Worm (Caenorhabditis elegans) whole organism, young adult: Measurements from ENCODE around the gene sri-28.
A peak's percentile ranks its signal among the peaks of the same experiment; 100 is the strongest.

ENCODE experiments used
- C17E4.6 ChIP-seq: fragments of 200-800 bp; sonication (Bioruptor generic); IDR thresholded peaks from 2 replicates; pipeline ENCODE4 v1.3.6; 2022; ENCODE audit warnings: missing genetic modification reagents, missing genetic modification characterization, missing compliant biosample characterization
- F33H1.4 ChIP-seq: fragments of 200-800 bp; sonication (Bioruptor generic); IDR thresholded peaks from 2 replicates; pipeline ENCODE4 v1.3.6; 2022; ENCODE audit warnings: missing genetic modification reagents, missing genetic modification characterization, missing compliant biosample characterization
- F37B4.10 ChIP-seq: fragments of 200-800 bp; sonication (Bioruptor generic); IDR thresholded peaks from 2 replicates; pipeline ENCODE4 v1.3.6; 2022; ENCODE audit warnings: missing genetic modification characterization, missing compliant biosample characterization
- F39B2.1 ChIP-seq: fragments of 200-800 bp; sonication (Bioruptor generic); IDR thresholded peaks from 2 replicates; pipeline ENCODE4 v1.3.6; 2022; ENCODE audit warnings: missing genetic modification reagents, missing genetic modification characterization, missing compliant biosample characterization
- F57C9.4 ChIP-seq: sonication (generic microtip); optimal IDR thresholded peaks from 2 replicates; lab custom pipeline; 2017; ENCODE audit warnings: mild to moderate bottlenecking, missing genetic modification characterization, missing compliant biosample characterization
- T07F8.4 ChIP-seq: sonication (generic microtip); optimal IDR thresholded peaks from 2 replicates; lab custom pipeline; 2016; ENCODE audit warnings: mild to moderate bottlenecking, missing genetic modification characterization, moderate library complexity, missing compliant biosample characterization
- Y53F4B.3 ChIP-seq: fragments of 200-800 bp; sonication (Bioruptor generic); IDR thresholded peaks from 2 replicates; pipeline ENCODE4 v1.3.6; 2022; ENCODE audit warnings: missing genetic modification reagents, missing genetic modification characterization, missing compliant biosample characterization
- Y67H2A.10 ChIP-seq: fragments of 200-800 bp; sonication (Bioruptor generic); conservative IDR thresholded peaks from 2 replicates; pipeline ENCODE4 v1.3.6; 2022; ENCODE audit warnings: missing genetic modification reagents, missing genetic modification characterization, missing compliant biosample characterization
- attf-3 ChIP-seq: fragments of 200-800 bp; sonication (Bioruptor generic); conservative IDR thresholded peaks from 2 replicates; pipeline ENCODE4 v1.3.6; 2022; ENCODE audit warnings: missing genetic modification reagents, missing genetic modification characterization, missing compliant biosample characterization
- attf-5 ChIP-seq: fragments of 200-800 bp; sonication (Bioruptor generic); optimal IDR thresholded peaks from 2 replicates; lab custom pipeline; 2018; ENCODE audit warnings: mild to moderate bottlenecking, missing genetic modification characterization, missing compliant biosample characterization
- bed-1 ChIP-seq: fragments of 200-800 bp; sonication (Bioruptor generic); IDR thresholded peaks from 2 replicates; pipeline ENCODE4 v1.3.6; 2022; ENCODE audit warnings: missing genetic modification reagents, missing genetic modification characterization, missing compliant biosample characterization
- cebp-1 ChIP-seq, 2 experiments: fragments of 200-800 bp in 1 of 2; sonication (Bioruptor generic) in 1 of 2; sonication (generic microtip) in 1 of 2; IDR thresholded peaks in 1 of 2; optimal IDR thresholded peaks in 1 of 2; 2 replicates each; pipeline versions ENCODE4 v1.3.6 to Lab custom; 2017 to 2022; ENCODE audit warnings: missing compliant biosample characterization in 2 of 2, missing genetic modification characterization in 2 of 2, mild to moderate bottlenecking in 1 of 2, missing genetic modification reagents in 1 of 2, moderate library complexity in 1 of 2
- chd-7 ChIP-seq: sonication (generic microtip); optimal IDR thresholded peaks from 2 replicates; lab custom pipeline; 2016; ENCODE audit warnings: mild to moderate bottlenecking, missing genetic modification characterization, moderate library complexity, missing compliant biosample characterization
- dpff-1 ChIP-seq: sonication (generic microtip); optimal IDR thresholded peaks from 2 replicates; lab custom pipeline; 2017; ENCODE audit warnings: mild to moderate bottlenecking, missing genetic modification characterization, missing compliant biosample characterization
- egl-18 ChIP-seq: fragments of 200-800 bp; sonication (Bioruptor generic); IDR thresholded peaks from 2 replicates; pipeline ENCODE4 v1.3.6; 2022; ENCODE audit warnings: missing genetic modification reagents, missing genetic modification characterization, missing compliant biosample characterization
- egrh-3 ChIP-seq: fragments of 200-800 bp; sonication (Bioruptor generic); IDR thresholded peaks from 2 replicates; pipeline ENCODE4 v1.3.6; 2022; ENCODE audit warnings: missing genetic modification reagents, missing genetic modification characterization, missing compliant biosample characterization
- ets-4 ChIP-seq: fragments of 200-800 bp; sonication (Bioruptor generic); optimal IDR thresholded peaks from 2 replicates; lab custom pipeline; 2018; ENCODE audit warnings: mild to moderate bottlenecking, missing genetic modification characterization, missing compliant biosample characterization
- him-1 ChIP-seq: sonication (generic microtip); optimal IDR thresholded peaks from 2 replicates; lab custom pipeline; 2016; ENCODE audit warnings: missing genotype, missing genetic modification reagents, missing genetic modification characterization, missing compliant biosample characterization
- lag-1 ChIP-seq: fragments of 200-800 bp; sonication (Bioruptor generic); IDR thresholded peaks from 2 replicates; pipeline ENCODE4 v1.3.6; 2022; ENCODE audit warnings: missing genetic modification reagents, missing genetic modification characterization, missing compliant biosample characterization
- lir-1 ChIP-seq: fragments of 200-800 bp; sonication (Bioruptor generic); conservative IDR thresholded peaks from 2 replicates; pipeline ENCODE4 v1.3.6; 2022; ENCODE audit warnings: missing genetic modification reagents, missing genetic modification characterization, missing compliant biosample characterization
- madf-3 ChIP-seq: fragments of 200-800 bp; sonication (Bioruptor generic); IDR thresholded peaks from 2 replicates; pipeline ENCODE4 v1.3.6; 2022; ENCODE audit warnings: missing genetic modification reagents, missing genetic modification characterization, missing compliant biosample characterization
- mel-28 ChIP-seq: sonication (generic microtip); optimal IDR thresholded peaks from 2 replicates; lab custom pipeline; 2016; ENCODE audit warnings: borderline replicate concordance, mild to moderate bottlenecking, missing genetic modification characterization, missing compliant biosample characterization
- nfyb-1 ChIP-seq: fragments of 200-800 bp; sonication (Bioruptor generic); IDR thresholded peaks from 2 replicates; pipeline ENCODE4 v1.3.6; 2022; ENCODE audit warnings: missing genetic modification reagents, missing genetic modification characterization, missing compliant biosample characterization
- nhr-27 ChIP-seq: fragments of 200-800 bp; sonication (Bioruptor generic); optimal IDR thresholded peaks from 2 replicates; lab custom pipeline; 2018; ENCODE audit warnings: mild to moderate bottlenecking, missing genetic modification characterization, moderate library complexity, missing compliant biosample characterization
- nhr-80 ChIP-seq: sonication (generic microtip); optimal IDR thresholded peaks from 2 replicates; lab custom pipeline; 2016; ENCODE audit warnings: missing genetic modification characterization, missing compliant biosample characterization
- nhr-90 ChIP-seq: sonication (generic microtip); optimal IDR thresholded peaks from 2 replicates; lab custom pipeline; 2016; ENCODE audit warnings: missing genotype, mild to moderate bottlenecking, missing genetic modification characterization, missing compliant biosample characterization
- rec-8 ChIP-seq, 2 experiments: sonication (generic microtip); optimal IDR thresholded peaks; 2 replicates each; lab custom pipeline; 2016; ENCODE audit warnings: mild to moderate bottlenecking in 2 of 2, missing genetic modification characterization in 2 of 2, missing genetic modification reagents in 2 of 2, missing genotype in 2 of 2, missing biosample characterization in 1 of 2, missing compliant biosample characterization in 1 of 2, moderate library complexity in 1 of 2
- sdz-38 ChIP-seq: sonication (generic microtip); optimal IDR thresholded peaks from 2 replicates; lab custom pipeline; 2016; ENCODE audit warnings: missing genotype, missing genetic modification characterization, missing compliant biosample characterization
- snpc-3.4 ChIP-seq: sonication (generic microtip); optimal IDR thresholded peaks from 2 replicates; lab custom pipeline; 2017; ENCODE audit warnings: missing genetic modification characterization, mild to moderate bottlenecking, missing compliant biosample characterization, antibody characterized with exemption, moderate library complexity, missing genotype, missing genetic modification reagents
- xnd-1 ChIP-seq: sonication (generic microtip); optimal IDR thresholded peaks from 2 replicates; lab custom pipeline; 2016; ENCODE audit warnings: missing genotype, missing genetic modification reagents, missing genetic modification characterization, missing compliant biosample characterization
- ztf-18 ChIP-seq: sonication (generic microtip); optimal IDR thresholded peaks from 2 replicates; lab custom pipeline; 2016; ENCODE audit warnings: missing genotype, mild to moderate bottlenecking, missing genetic modification characterization, missing compliant biosample characterization

The sri-28 gene

ce11 chrII:3012133-3012532 is 36.3 kb upstream of the sri-28 start, which contains the start of gene C41H7.9:
Gene C41H7.9 (minus strand): TSS chrII:3012233.
- TF ChIP-seq Y67H2A.10 (no peak), egl-18 (no peak), attf-5 (GFP tag; lab: Kevin White, UChicago) (no peak), mel-28 (tag; lab: Kevin White, UChicago) (no peak), nhr-90 (tag; lab: Kevin White, UChicago) (no peak), T07F8.4 (tag; lab: Kevin White, UChicago) (no peak), Y53F4B.3 (GFP tag; lab: Robert Waterston, UW) (no peak), bed-1 (GFP tag; lab: Robert Waterston, UW) (no peak)

- TF ChIP-seq chd-7 = no peak
- no peak for TF ChIP-seq dpff-1
- no peak for TF ChIP-seq xnd-1 (tag; lab: Kevin White, UChicago)
- TF ChIP-seq F39B2.1 (GFP tag; lab: Robert Waterston, UW) = no peak
- TF ChIP-seq nfyb-1 (GFP tag; lab: Robert Waterston, UW) = peak; percentile 93
- peak; percentile 71 for TF ChIP-seq nhr-80 (tag; lab: Kevin White, UChicago)
- TF ChIP-seq F37B4.10 = no peak
- no peak for TF ChIP-seq attf-3 (GFP tag; lab: Robert Waterston, UW)
- no peak for TF ChIP-seq sdz-38 (tag; lab: Kevin White, UChicago)
- TF ChIP-seq, all 124 proteins: peak for 2
Measured at ce11 chrII:3014196-3014849, 34.2 kb upstream of the sri-28 start, which contains the start of gene C41H7.2. Gene C41H7.2 (plus strand): TSS chrII:3014817.

ce11 chrII:3019807-3020206 is 28.7 kb upstream of the sri-28 start, which contains the start of gene clec-3:
Gene clec-3 (minus strand): TSS chrII:3019907.
- TF ChIP-seq F57C9.4 (tag; lab: Kevin White, UChicago) (no peak), lir-1 (GFP tag; lab: Robert Waterston, UW) (no peak), madf-3 (GFP tag; lab: Robert Waterston, UW) (no peak), bed-1 (GFP tag; lab: Robert Waterston, UW) (no peak), ets-4 (no peak), rec-8 (tag; optimal IDR thresholded peaks at IDR 0.05; lab: Kevin White, UChicago) (no peak), attf-3 (GFP tag; lab: Robert Waterston, UW) (no peak), xnd-1 (tag; lab: Kevin White, UChicago) (no peak), nhr-27 (tag; lab: Kevin White, UChicago) (no peak), nhr-90 (tag; lab: Kevin White, UChicago) (no peak), F33H1.4 (GFP tag; lab: Robert Waterston, UW) (no peak), him-1 (tag; lab: Kevin White, UChicago) (no peak), ztf-18 (tag; lab: Kevin White, UChicago) (no peak), lag-1 (GFP tag; lab: Robert Waterston, UW) (no peak), C17E4.6 (no peak), egrh-3 (GFP tag; lab: Robert Waterston, UW) (no peak), snpc-3.4 (tag; lab: Kevin White, UChicago) (no peak), cebp-1 (GFP tag; IDR thresholded peaks at IDR 0.05; lab: Robert Waterston, UW) (no peak), cebp-1 (tag; optimal IDR thresholded peaks at IDR 0.05; lab: Kevin White, UChicago) (no peak)

ce11 chrII:3020899-3021298 is 27.6 kb upstream of the sri-28 start:
- TF ChIP-seq snpc-3.4 (tag; lab: Kevin White, UChicago) (no peak), nhr-27 (tag; lab: Kevin White, UChicago) (no peak)
